Worm (Caenorhabditis elegans): ENCODE measurements around the gene Y43F8B.18.

- TF ChIP-seq zfh-2 (GFP tag; conservative IDR thresholded peaks at IDR 0.05) (no peak), Y95B8A.8 (GFP tag; IDR thresholded peaks at IDR 0.05) (no peak), T26A5.8 (tag; optimal IDR thresholded peaks at IDR 0.05) (no peak), nhr-80 (tag; optimal IDR thresholded peaks at IDR 0.05) (no peak), attf-3 (GFP tag; conservative IDR thresholded peaks at IDR 0.05) (no peak), unc-130 (GFP tag; optimal IDR thresholded peaks at IDR 0.05) (no peak), ztf-28 (GFP tag; IDR thresholded peaks at IDR 0.05) (no peak)
Measured at ce11 chrV:19462020-19462419, 23.8 kb upstream of the Y43F8B.18 start, which contains the start of gene Y43F8B.15.

Measured in whole organism, young adult.